Worm (Caenorhabditis elegans): Measurements from ENCODE around the gene T18D3.5.

- TF ChIP-seq unc-130 (tag; optimal IDR thresholded peaks at IDR 0.05) (peak; percentile 55), nhr-77 (tag; optimal IDR thresholded peaks at IDR 0.05) (peak; percentile 71), lin-35 (GFP tag; optimal IDR thresholded peaks at IDR 0.05) (peak; percentile 67 to 76), pag-3 (tag; optimal IDR thresholded peaks at IDR 0.05; ENCODE audit: borderline replicate concordance, insufficient read depth) (no peak), nhr-28 (tag; optimal IDR thresholded peaks at IDR 0.05) (no peak), unc-86 (tag; optimal IDR thresholded peaks at IDR 0.05) (peak; percentile 80), sup-37 (GFP tag; optimal IDR thresholded peaks at IDR 0.05) (peak; percentile 33), lin-39 (tag; optimal IDR thresholded peaks at IDR 0.05) (peak; percentile 44)
These were observed 16.9 kb downstream of the T18D3.5 start, which contains the start of gene atf-6 for ce11 chrX:12480447-12480998.
